Fruit fly (Drosophila melanogaster) Kc167 (cell line): Measurements from ENCODE around the gene CG46309.

Source experiments
- Myc ChIP-seq: fragments of >200 bp; optimal IDR thresholded peaks from 2 replicates; lab custom pipeline; 2017; ENCODE audit warnings: missing external identifiers
- Sin3A ChIP-seq: fragments of >200 bp; optimal IDR thresholded peaks from 2 replicates; lab custom pipeline; 2018; ENCODE audit warnings: missing external identifiers
- h ChIP-seq: fragments of >200 bp; optimal IDR thresholded peaks from 3 replicates; lab custom pipeline; 2018; ENCODE audit warnings: missing external identifiers
- insv ChIP-seq: fragments of >200 bp; optimal IDR thresholded peaks from 3 replicates; lab custom pipeline; 2018; ENCODE audit warnings: missing external identifiers
- psq ChIP-seq: fragments of >200 bp; optimal IDR thresholded peaks from 2 replicates; lab custom pipeline; 2017; ENCODE audit warnings: missing external identifiers
- ttk ChIP-seq: sonication (Bioruptor generic); optimal IDR thresholded peaks from 2 replicates; lab custom pipeline; 2017; ENCODE audit warnings: missing external identifiers

DNA sequence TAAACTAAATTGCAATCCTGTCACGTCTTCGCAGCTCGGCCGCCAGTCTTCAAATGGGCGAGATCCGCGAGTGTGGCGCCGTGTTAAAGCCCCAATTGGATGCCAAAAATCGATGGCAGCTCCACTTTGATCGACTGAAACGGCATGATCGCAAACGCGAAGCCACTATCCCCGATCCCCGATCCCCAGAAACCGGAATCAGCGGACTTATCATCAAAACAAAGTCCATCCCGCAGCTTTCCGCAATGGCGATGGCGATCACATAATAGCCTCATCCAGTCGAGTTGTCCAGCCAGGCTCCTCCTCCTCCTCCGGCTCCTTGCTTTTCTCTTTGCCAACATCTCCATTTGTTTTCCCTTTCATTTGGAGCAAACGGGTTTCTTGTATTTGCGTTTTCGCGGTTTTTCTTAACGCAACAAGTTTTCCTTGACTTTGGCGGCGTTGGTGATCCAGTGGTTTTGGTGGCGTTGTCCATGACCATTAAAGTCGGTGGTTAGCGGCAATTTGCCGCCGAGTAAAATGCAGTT lies 41.5 kb upstream of the CG46309 start, which contains the start of gene CG13258:
- no peak for TF ChIP-seq Myc (lab: Kevin White, UChicago)
- no peak for TF ChIP-seq Sin3A
- no peak for TF ChIP-seq insv (lab: Kevin White, UChicago)
- no peak for TF ChIP-seq h (lab: Kevin White, UChicago)
- no peak for TF ChIP-seq psq (lab: Kevin White, UChicago)
- TF ChIP-seq ttk (lab: Kevin White, UChicago): no peak
